Worm (Caenorhabditis elegans) whole organism, late embryonic: ENCODE data around the gene C46C2.3.

Source experiments
- C38D4.7 ChIP-seq: fragments of 200-800 bp; sonication (Bioruptor generic); optimal IDR thresholded peaks from 2 replicates; lab custom pipeline; 2018; ENCODE audit warnings: mild to moderate bottlenecking, missing genetic modification characterization, moderate library complexity, missing compliant biosample characterization
- F13H6.1 ChIP-seq: sonication (generic microtip); optimal IDR thresholded peaks from 2 replicates; lab custom pipeline; 2016; ENCODE audit warnings: missing genetic modification characterization, missing compliant biosample characterization
- T23F11.4 ChIP-seq: fragments of 200-800 bp; sonication (Bioruptor generic); optimal IDR thresholded peaks from 2 replicates; lab custom pipeline; 2018; ENCODE audit warnings: mild to moderate bottlenecking, missing genetic modification characterization, missing compliant biosample characterization
- Y22D7AL.16 ChIP-seq: sonication (generic microtip); optimal IDR thresholded peaks from 2 replicates; lab custom pipeline; 2016; ENCODE audit warnings: missing genetic modification characterization, missing compliant biosample characterization
- ahr-1 ChIP-seq: sonication (generic microtip); optimal IDR thresholded peaks from 2 replicates; lab custom pipeline; 2016; ENCODE audit warnings: missing genetic modification characterization, missing compliant biosample characterization
- ama-1 ChIP-seq: fragments of 150-350 bp; optimal IDR thresholded peaks from 2 replicates; lab custom pipeline; 2014
- ceh-14 ChIP-seq: sonication (generic microtip); optimal IDR thresholded peaks from 2 replicates; lab custom pipeline; 2016; ENCODE audit warnings: missing genotype, missing genetic modification characterization, missing compliant biosample characterization
- ceh-2 ChIP-seq: sonication (generic microtip); optimal IDR thresholded peaks from 2 replicates; lab custom pipeline; 2016; ENCODE audit warnings: missing genotype, missing genetic modification characterization, missing compliant biosample characterization
- ceh-22 ChIP-seq: sonication (generic microtip); optimal IDR thresholded peaks from 2 replicates; lab custom pipeline; 2017; ENCODE audit warnings: missing biosample characterization, missing genetic modification characterization
- ceh-24 ChIP-seq: sonication (generic microtip); optimal IDR thresholded peaks from 2 replicates; lab custom pipeline; 2016; ENCODE audit warnings: mild to moderate bottlenecking, missing genetic modification characterization, missing compliant biosample characterization
- ceh-30 ChIP-seq: fragments of 150-350 bp; optimal IDR thresholded peaks from 2 replicates; lab custom pipeline; 2014; ENCODE audit warnings: missing biosample characterization, missing genetic modification characterization
- elt-4 ChIP-seq: sonication (generic microtip); optimal IDR thresholded peaks from 2 replicates; lab custom pipeline; 2016; ENCODE audit warnings: missing genetic modification characterization, missing compliant biosample characterization
- eyg-1 ChIP-seq: sonication (generic microtip); optimal IDR thresholded peaks from 2 replicates; lab custom pipeline; 2016; ENCODE audit warnings: missing genotype, missing genetic modification characterization, missing compliant biosample characterization
- fkh-10 ChIP-seq: fragments of 150-350 bp; optimal IDR thresholded peaks from 2 replicates; lab custom pipeline; 2014; ENCODE audit warnings: missing biosample characterization, missing genetic modification reagents, missing genetic modification characterization
- gmeb-2 ChIP-seq: sonication (generic microtip); optimal IDR thresholded peaks from 2 replicates; lab custom pipeline; 2016; ENCODE audit warnings: missing genetic modification characterization, inconsistent platforms, missing compliant biosample characterization
- madf-2 ChIP-seq: sonication (generic microtip); optimal IDR thresholded peaks from 2 replicates; lab custom pipeline; 2017; ENCODE audit warnings: missing genetic modification characterization, missing compliant biosample characterization
- mec-3 ChIP-seq: sonication (generic microtip); optimal IDR thresholded peaks from 2 replicates; lab custom pipeline; 2016; ENCODE audit warnings: borderline replicate concordance, missing genetic modification characterization, missing compliant biosample characterization
- odd-2 ChIP-seq: sonication (generic microtip); optimal IDR thresholded peaks from 2 replicates; lab custom pipeline; 2017; ENCODE audit warnings: antibody characterized with exemption, mild to moderate bottlenecking, missing genetic modification characterization, missing compliant biosample characterization
- pag-3 ChIP-seq: sonication (generic microtip); optimal IDR thresholded peaks from 2 replicates; lab custom pipeline; 2016; ENCODE audit warnings: missing compliant biosample characterization, missing genetic modification characterization, borderline replicate concordance
- pax-1 ChIP-seq: fragments of 150-350 bp; optimal IDR thresholded peaks from 2 replicates; lab custom pipeline; 2014; ENCODE audit warnings: missing biosample characterization, missing genetic modification characterization
- pha-2 ChIP-seq: sonication (generic microtip); optimal IDR thresholded peaks from 2 replicates; lab custom pipeline; 2017; ENCODE audit warnings: mild to moderate bottlenecking, missing genetic modification characterization, missing compliant biosample characterization
- pha-4 ChIP-seq: fragments of 150-350 bp; optimal IDR thresholded peaks from 2 replicates; lab custom pipeline; 2018; ENCODE audit warnings: missing biosample characterization, missing genetic modification reagents, missing genetic modification characterization
- pqm-1 ChIP-seq: sonication (generic microtip); optimal IDR thresholded peaks from 2 replicates; lab custom pipeline; 2016; ENCODE audit warnings: missing genetic modification characterization, missing compliant biosample characterization
- ref-2 ChIP-seq: sonication (generic microtip); optimal IDR thresholded peaks from 2 replicates; lab custom pipeline; 2016; ENCODE audit warnings: missing genetic modification characterization, missing compliant biosample characterization
- sdc-2 ChIP-seq: sonication (generic microtip); optimal IDR thresholded peaks from 2 replicates; lab custom pipeline; 2016; ENCODE audit warnings: missing genotype, missing genetic modification characterization, missing compliant biosample characterization
- sox-2 ChIP-seq: fragments of 200-800 bp; sonication (Bioruptor generic); IDR thresholded peaks from 2 replicates; pipeline ENCODE4 v1.3.6; 2022; ENCODE audit warnings: missing genetic modification reagents, missing genetic modification characterization, missing compliant biosample characterization
- sox-4 ChIP-seq: sonication (generic microtip); optimal IDR thresholded peaks from 2 replicates; lab custom pipeline; 2017; ENCODE audit warnings: mild to moderate bottlenecking, missing genetic modification characterization, inconsistent platforms, missing compliant biosample characterization
- syd-9 ChIP-seq: sonication (generic microtip); optimal IDR thresholded peaks from 2 replicates; lab custom pipeline; 2016; ENCODE audit warnings: mild to moderate bottlenecking, missing genetic modification characterization, moderate library complexity, missing compliant biosample characterization
- ttx-3 ChIP-seq: sonication (generic microtip); optimal IDR thresholded peaks from 2 replicates; lab custom pipeline; 2016; ENCODE audit warnings: missing genetic modification reagents, missing genetic modification characterization, missing compliant biosample characterization
- unc-42 ChIP-seq: sonication (generic microtip); optimal IDR thresholded peaks from 2 replicates; lab custom pipeline; 2016; ENCODE audit warnings: missing genotype, missing genetic modification characterization, missing compliant biosample characterization
- unc-86 ChIP-seq: sonication (generic microtip); optimal IDR thresholded peaks from 2 replicates; lab custom pipeline; 2016; ENCODE audit warnings: missing genetic modification characterization, missing compliant biosample characterization
- zip-5 ChIP-seq: sonication (generic microtip); optimal IDR thresholded peaks from 2 replicates; lab custom pipeline; 2016; ENCODE audit warnings: missing genetic modification characterization, missing compliant biosample characterization

The C46C2.3 gene

ce11 chrIV:9256017-9256416, 31.1 kb downstream of the C46C2.3 start, which contains the start of gene Y11D7A.9:
Gene Y11D7A.9 (minus strand): TSS chrIV:9256117.
- no peak for TF ChIP-seq unc-86 (tag; lab: Kevin White, UChicago)
- TF ChIP-seq ceh-30 (tag; lab: Kevin White, UChicago): no peak
- TF ChIP-seq madf-2 (tag; lab: Kevin White, UChicago): no peak
- no peak for TF ChIP-seq ama-1
- TF ChIP-seq T23F11.4 (GFP tag; lab: Kevin White, UChicago): no peak
- TF ChIP-seq ttx-3: no peak
- TF ChIP-seq unc-42 (tag; lab: Kevin White, UChicago): no peak
- no peak for TF ChIP-seq F13H6.1 (tag; lab: Kevin White, UChicago)
- TF ChIP-seq ahr-1 (tag; lab: Kevin White, UChicago): no peak
- no peak for TF ChIP-seq eyg-1 (tag; lab: Kevin White, UChicago)
- TF ChIP-seq pax-1 (tag; lab: Kevin White, UChicago): no peak
- TF ChIP-seq sdc-2 (tag; lab: Kevin White, UChicago): no peak
- TF ChIP-seq ceh-2 (tag; lab: Kevin White, UChicago): no peak
- no peak for TF ChIP-seq pha-4 (tag; lab: Kevin White, UChicago)
- TF ChIP-seq C38D4.7 (GFP tag; lab: Kevin White, UChicago): no peak
- TF ChIP-seq odd-2: no peak
- no peak for TF ChIP-seq sox-2
- no peak for TF ChIP-seq ref-2
- TF ChIP-seq pag-3 (tag; lab: Kevin White, UChicago): no peak

DNA sequence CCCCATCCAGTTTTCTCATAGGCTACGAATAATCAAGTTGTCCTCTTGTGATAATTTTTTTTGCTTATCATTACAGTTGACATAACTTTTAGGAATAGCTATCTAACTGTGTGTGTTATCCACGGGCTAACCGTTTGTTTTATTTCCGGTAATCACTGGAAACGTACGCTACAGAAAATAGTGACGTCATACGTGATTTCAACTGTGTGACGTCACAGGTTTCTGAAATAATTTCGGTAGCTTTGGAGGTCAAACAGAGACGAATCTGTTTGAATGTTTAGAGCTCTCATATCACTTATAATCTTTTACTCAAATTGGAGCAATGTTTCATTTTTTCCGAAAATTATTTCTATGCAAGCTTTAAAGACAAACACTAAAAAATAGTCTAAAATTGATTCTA, 31.9 kb downstream of the C46C2.3 start:
- TF ChIP-seq sox-4 (tag; lab: Kevin White, UChicago) (no peak), F13H6.1 (tag; lab: Kevin White, UChicago) (no peak)

DNA sequence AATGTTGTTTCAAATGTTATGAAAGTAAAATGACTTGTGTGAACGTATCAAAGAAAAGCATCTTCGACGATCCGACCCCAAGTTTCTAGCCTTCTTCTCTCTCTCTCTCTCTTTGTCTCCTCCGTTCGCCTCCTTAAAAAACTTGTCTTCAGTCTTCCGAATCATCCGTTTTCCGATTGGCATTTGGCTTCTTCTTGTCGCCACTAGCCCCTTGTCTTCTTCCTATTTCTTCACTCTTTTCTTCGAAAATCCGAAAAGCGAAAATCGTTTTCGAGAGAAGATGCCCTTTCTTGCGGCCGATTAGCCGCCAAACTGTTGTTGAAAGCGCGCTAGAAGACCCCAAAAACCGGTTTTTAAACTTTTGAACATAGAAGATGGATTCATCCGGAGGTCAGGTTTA, 33.6 kb downstream of the C46C2.3 start:
- TF ChIP-seq gmeb-2 (tag; lab: Kevin White, UChicago) (no peak), ama-1 (peak; percentile 25), ceh-14 (tag; lab: Kevin White, UChicago) (no peak), pha-2 (tag; lab: Kevin White, UChicago) (no peak), ahr-1 (tag; lab: Kevin White, UChicago) (no peak)
- TF ChIP-seq, all 69 proteins: peak for 1

DNA sequence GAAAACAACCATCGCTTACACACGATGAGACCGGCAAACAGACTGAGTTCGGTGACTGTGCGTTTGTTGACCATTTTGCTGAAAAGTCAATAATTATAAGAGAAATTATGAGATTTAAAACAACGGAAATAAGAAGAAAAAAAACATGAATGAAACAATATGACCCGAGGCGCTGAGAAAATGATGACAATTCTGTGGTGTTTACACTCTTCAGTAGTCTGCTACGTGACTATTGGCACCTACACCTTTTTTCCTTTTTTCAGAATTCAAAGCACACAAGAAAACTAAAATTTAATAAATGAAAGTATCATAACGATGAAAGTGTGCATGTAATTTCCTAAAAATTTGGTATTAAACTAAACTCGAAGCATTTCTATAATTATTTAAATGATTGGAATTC, 34.8 kb downstream of the C46C2.3 start, which contains the start of gene Y11D7A.10:
Gene Y11D7A.10 (minus strand): TSS at position 82 of the 400 bp plus-strand sequence.
- TF ChIP-seq zip-5: no peak
- no peak for TF ChIP-seq mec-3

- no peak for TF ChIP-seq ceh-22 (tag; lab: Kevin White, UChicago)
- TF ChIP-seq unc-42 (tag; lab: Kevin White, UChicago): no peak
- no peak for TF ChIP-seq syd-9 (tag; lab: Kevin White, UChicago)
- no peak for TF ChIP-seq madf-2 (tag; lab: Kevin White, UChicago)
- no peak for TF ChIP-seq pha-2 (tag; lab: Kevin White, UChicago)
- TF ChIP-seq fkh-10: no peak
- TF ChIP-seq pqm-1: no peak
- TF ChIP-seq ceh-24 (tag; lab: Kevin White, UChicago): no peak
Observed at ce11 chrIV:9260334-9260733, 35.4 kb downstream of the C46C2.3 start.

- TF ChIP-seq zip-5 (no peak), Y22D7AL.16 (tag; lab: Kevin White, UChicago) (no peak), pax-1 (tag; lab: Kevin White, UChicago) (no peak), elt-4 (tag; lab: Kevin White, UChicago) (peak; percentile 86), mec-3 (peak; percentile 27)
Observed at ce11 chrIV:9260826-9261225, 35.9 kb downstream of the C46C2.3 start.
